Fruit fly (Drosophila melanogaster): ENCODE results near the gene CG14983.

Gene CG14983

DNA sequence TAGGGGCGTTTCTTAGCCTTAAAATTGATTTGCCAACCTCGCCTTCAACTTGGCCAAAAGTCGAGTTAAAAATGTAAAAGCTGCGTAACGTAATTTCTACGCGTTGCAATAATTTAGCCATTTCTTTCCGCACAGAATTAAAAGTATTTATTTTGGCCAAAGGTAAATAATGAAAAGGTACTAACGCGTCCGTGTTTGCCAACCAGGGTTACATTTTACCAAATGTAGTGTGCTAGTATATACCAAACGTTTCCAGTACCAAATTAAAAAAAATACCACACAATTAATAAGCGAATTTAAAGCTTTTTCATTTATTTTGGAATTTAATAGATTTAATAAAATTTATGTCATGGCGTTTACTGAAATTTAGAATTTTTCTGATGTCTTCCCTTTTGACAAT is 50.1 kb downstream of the CG14983 start, which contains the start of gene Ccz1 (continued):
- TF ChIP-seq Ssrp (tag; optimal IDR thresholded peaks at IDR 0.05) (no peak), MESR4 (GFP tag; optimal IDR thresholded peaks at IDR 0.05) (peak; percentile 37), fru (optimal IDR thresholded peaks at IDR 0.05) (no peak), pb (GFP tag; optimal IDR thresholded peaks at IDR 0.05) (no peak), CG7987 (GFP tag; optimal IDR thresholded peaks at IDR 0.05) (peak; percentile 79), phol (tag; optimal IDR thresholded peaks at IDR 0.05) (peak; percentile 35), CG18599 (GFP tag; optimal IDR thresholded peaks at IDR 0.05) (peak; percentile 24), CG17328 (GFP tag; IDR thresholded peaks at IDR 0.05) (no peak), CG6683 (GFP tag; optimal IDR thresholded peaks at IDR 0.05) (no peak), org-1 (GFP tag; optimal IDR thresholded peaks at IDR 0.05) (peak; percentile 25), CG5953 (GFP tag; IDR thresholded peaks at IDR 0.05) (no peak), CG17912 (GFP tag; optimal IDR thresholded peaks at IDR 0.05) (peak; percentile 90), CG8290 (GFP tag; optimal IDR thresholded peaks at IDR 0.05) (peak; percentile 67), CG8290 (tag; optimal IDR thresholded peaks at IDR 0.05) (peak; percentile 56 to 82), rib (GFP tag; IDR thresholded peaks at IDR 0.05) (no peak), gcm2 (GFP tag; optimal IDR thresholded peaks at IDR 0.05) (no peak), ham (GFP tag; IDR thresholded peaks at IDR 0.05) (no peak), chinmo (GFP tag; IDR thresholded peaks at IDR 0.05; ENCODE audit: partially characterized antibody) (no peak), GATAe (GFP tag; conservative IDR thresholded peaks at IDR 0.05) (no peak), dysf (GFP tag; IDR thresholded peaks at IDR 0.05) (no peak), CG5245 (GFP tag; optimal IDR thresholded peaks at IDR 0.05) (peak; percentile 33), CG32767 (GFP tag; IDR thresholded peaks at IDR 0.05) (no peak), disco-r (GFP tag; optimal IDR thresholded peaks at IDR 0.05) (peak; percentile 34), Jarid2 (GFP tag; optimal IDR thresholded peaks at IDR 0.05) (peak; percentile 51), CG4854 (GFP tag; optimal IDR thresholded peaks at IDR 0.05) (peak; percentile 70), lov (optimal IDR thresholded peaks at IDR 0.05) (no peak), lov (GFP tag; IDR thresholded peaks at IDR 0.05) (no peak), Tbp (GFP tag; optimal IDR thresholded peaks at IDR 0.05) (no peak), CG31388 (GFP tag; optimal IDR thresholded peaks at IDR 0.05) (peak; percentile 6), nmo (GFP tag; optimal IDR thresholded peaks at IDR 0.05) (peak; percentile 47), CG8388 (GFP tag; optimal IDR thresholded peaks at IDR 0.05) (peak; percentile 13), B-H1 (GFP tag; IDR thresholded peaks at IDR 0.05) (no peak), Lim3 (GFP tag; IDR thresholded peaks at IDR 0.05) (no peak), CG7745 (tag; optimal IDR thresholded peaks at IDR 0.05) (no peak), gt (GFP tag; IDR thresholded peaks at IDR 0.05) (no peak), sens-2 (GFP tag; IDR thresholded peaks at IDR 0.05) (no peak), Eip74EF (GFP tag; optimal IDR thresholded peaks at IDR 0.05) (no peak), CG18764 (GFP tag; optimal IDR thresholded peaks at IDR 0.05) (peak; percentile 67), toy (GFP tag; IDR thresholded peaks at IDR 0.05) (no peak), NfI (GFP tag; optimal IDR thresholded peaks at IDR 0.05) (peak; percentile 65), Pdp1 (GFP tag; optimal IDR thresholded peaks at IDR 0.05) (peak; percentile 36 to 76), Lpt (GFP tag; optimal IDR thresholded peaks at IDR 0.05) (no peak), Opbp (GFP tag; IDR thresholded peaks at IDR 0.05; ENCODE audit: partially characterized antibody) (no peak), Atf3 (GFP tag; optimal IDR thresholded peaks at IDR 0.05) (peak; percentile 43), CG14441 (GFP tag; IDR thresholded peaks at IDR 0.05) (no peak), vnd (GFP tag; IDR thresholded peaks at IDR 0.05; ENCODE audit: partially characterized antibody) (no peak), Deaf1 (tag; optimal IDR thresholded peaks at IDR 0.05) (no peak), bcd (GFP tag; optimal IDR thresholded peaks at IDR 0.05) (peak; percentile 71), Elba2 (GFP tag; optimal IDR thresholded peaks at IDR 0.05) (no peak), hbn (GFP tag; IDR thresholded peaks at IDR 0.05; ENCODE audit: partially characterized antibody) (no peak), tx (GFP tag; optimal IDR thresholded peaks at IDR 0.05) (peak; percentile 76), sens (GFP tag) (peak; percentile 90), CG8089 (GFP tag; optimal IDR thresholded peaks at IDR 0.05) (peak; percentile 76)
